Fruit fly (Drosophila melanogaster) whole organism, adult: ENCODE results near the gene CG42750.

Experiments
- CG7045 ChIP-seq: fragments of 200-800 bp; sonication (Bioruptor generic); optimal IDR thresholded peaks from 2 replicates; lab custom pipeline; 2017; ENCODE audit warnings: missing biosample characterization, mild to moderate bottlenecking, missing genetic modification characterization
- CG7101 ChIP-seq: fragments of 200-800 bp; sonication (Bioruptor generic); optimal IDR thresholded peaks from 2 replicates; lab custom pipeline; 2018; ENCODE audit warnings: missing biosample characterization, mild to moderate bottlenecking, missing genetic modification characterization, moderate library complexity
- Mnt ChIP-seq: fragments of 200-800 bp; sonication (Bioruptor generic); optimal IDR thresholded peaks from 2 replicates; lab custom pipeline; 2016; ENCODE audit warnings: missing biosample characterization, mild to moderate bottlenecking, missing genetic modification characterization
- cnc ChIP-seq, 2 experiments: fragments of >200 bp; optimal IDR thresholded peaks; 2 replicates each; lab custom pipeline; 2017
- kay ChIP-seq: fragments of 200-800 bp; sonication (Bioruptor generic); peaks from one replicate; lab custom pipeline; 2016; ENCODE audit warnings: missing biosample characterization, missing genetic modification characterization, borderline replicate concordance

DNA sequence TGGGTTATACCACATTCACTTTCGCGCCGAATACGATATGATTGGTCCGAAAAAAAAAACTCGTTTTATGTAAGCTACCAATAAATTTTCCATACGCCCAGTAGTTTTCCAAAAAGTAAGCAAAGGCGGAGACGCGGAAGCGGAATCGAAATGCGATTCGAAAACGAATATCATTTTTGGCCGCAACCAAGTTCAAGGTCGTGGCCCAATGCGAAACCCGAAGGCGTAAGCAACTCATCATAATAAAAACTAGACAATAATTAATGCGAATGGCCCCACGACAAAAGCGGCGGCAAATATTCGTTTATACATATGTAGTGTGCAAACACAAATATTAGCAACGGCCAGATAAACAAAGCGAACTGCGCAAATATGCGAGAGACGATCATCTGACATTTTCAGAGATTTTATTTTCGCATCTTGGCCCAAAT is 139.1 kb downstream of the CG42750 start:
- TF ChIP-seq CG7045 (GFP tag; lab: Kevin White, UChicago) (peak; percentile 75), Mnt (GFP tag; lab: Kevin White, UChicago) (peak; percentile 15), cnc (optimal IDR thresholded peaks at IDR 0.05; lab: Kevin White, UChicago) (no peak), CG7101 (tag; lab: Kevin White, UChicago) (peak; percentile 45), kay (GFP tag; lab: Kevin White, UChicago) (peak; percentile 67)
